Worm (Caenorhabditis elegans) whole organism, L4/young adult: ENCODE measurements around the gene lys-2.

ENCODE experiments used
- W03F9.2 ChIP-seq: fragments of 150-350 bp; optimal IDR thresholded peaks from 2 replicates; lab custom pipeline; 2014; ENCODE audit warnings: missing biosample characterization, missing genetic modification characterization
- dao-5 ChIP-seq: sonication (generic microtip); optimal IDR thresholded peaks from 2 replicates; lab custom pipeline; 2016; ENCODE audit warnings: missing genotype, missing genetic modification characterization, moderate library complexity, missing compliant biosample characterization
- him-1 ChIP-seq: sonication (generic microtip); optimal IDR thresholded peaks from 2 replicates; lab custom pipeline; 2016; ENCODE audit warnings: missing genotype, missing genetic modification reagents, missing genetic modification characterization, missing compliant biosample characterization

Gene lys-2

DNA sequence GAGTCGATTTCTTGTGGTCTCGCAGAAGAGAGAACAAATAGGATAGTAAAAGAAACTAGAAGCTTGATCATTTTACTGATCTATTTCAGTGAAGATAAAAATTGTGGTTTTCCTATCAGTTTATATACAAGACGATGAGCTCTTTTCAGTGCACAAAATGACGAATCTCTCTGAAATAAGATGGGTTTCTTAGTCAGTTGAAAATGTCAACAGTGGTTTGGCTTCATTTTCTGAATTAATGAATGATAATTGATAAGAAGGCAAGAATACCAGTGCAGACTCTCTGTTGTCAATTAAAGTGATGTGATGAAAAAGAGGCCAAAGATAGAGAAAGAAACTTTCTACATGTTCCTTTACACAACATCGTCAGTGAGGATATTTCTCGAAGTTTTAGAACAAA, at the start of gene lys-2:
TSS of gene lys-2 (minus strand) at position 101 of the 400 bp plus-strand sequence.
- TF ChIP-seq dao-5 (tag; lab: Kevin White, UChicago) = no peak
- TF ChIP-seq him-1 (tag; lab: Kevin White, UChicago) = no peak
- no peak for TF ChIP-seq W03F9.2 (tag; lab: Kevin White, UChicago)

DNA sequence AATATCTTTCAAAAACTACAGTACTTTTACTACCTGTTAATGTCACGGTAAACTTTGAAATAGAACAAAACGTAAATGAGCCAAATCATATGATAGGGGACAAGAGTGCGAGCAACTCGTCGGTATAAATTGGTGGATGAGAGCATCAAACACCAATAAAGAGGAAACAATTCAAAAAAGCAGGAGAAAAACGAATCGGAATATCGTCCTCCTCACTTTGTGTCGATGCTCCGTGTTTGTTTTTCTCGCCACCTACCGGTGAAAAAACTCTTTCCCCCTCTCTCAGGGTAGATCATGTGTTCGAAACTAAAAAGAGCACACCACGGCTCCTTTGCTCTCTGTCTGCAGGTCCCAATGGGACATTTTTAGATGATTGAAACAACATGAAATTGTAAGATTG, 46.8 kb upstream of the lys-2 start:
- no peak for TF ChIP-seq him-1 (tag; lab: Kevin White, UChicago)
- TF ChIP-seq W03F9.2 (tag; lab: Kevin White, UChicago) = no peak
- no peak for TF ChIP-seq dao-5 (tag; lab: Kevin White, UChicago)

DNA sequence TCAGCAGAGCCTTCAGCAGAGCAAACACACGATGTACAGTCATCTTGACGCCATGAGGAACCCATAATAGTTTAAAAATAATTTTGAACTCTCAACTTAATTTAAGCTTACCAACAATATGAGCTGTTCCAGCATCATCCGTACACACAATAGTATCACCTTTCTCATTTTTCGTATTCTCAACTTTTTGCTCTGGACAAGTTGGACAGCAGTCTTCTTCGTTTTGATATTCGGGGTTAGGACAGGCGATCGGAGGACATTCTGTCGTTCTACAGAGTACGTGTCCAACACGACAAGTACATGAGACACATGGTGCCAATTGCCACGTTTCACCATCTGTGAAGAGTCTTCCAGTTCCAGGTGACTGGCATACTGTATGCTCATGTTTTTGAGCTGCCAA, 42.3 kb upstream of the lys-2 start:
- TF ChIP-seq W03F9.2 (tag; lab: Kevin White, UChicago) (no peak), him-1 (tag; lab: Kevin White, UChicago) (no peak), dao-5 (tag; lab: Kevin White, UChicago) (no peak)

DNA sequence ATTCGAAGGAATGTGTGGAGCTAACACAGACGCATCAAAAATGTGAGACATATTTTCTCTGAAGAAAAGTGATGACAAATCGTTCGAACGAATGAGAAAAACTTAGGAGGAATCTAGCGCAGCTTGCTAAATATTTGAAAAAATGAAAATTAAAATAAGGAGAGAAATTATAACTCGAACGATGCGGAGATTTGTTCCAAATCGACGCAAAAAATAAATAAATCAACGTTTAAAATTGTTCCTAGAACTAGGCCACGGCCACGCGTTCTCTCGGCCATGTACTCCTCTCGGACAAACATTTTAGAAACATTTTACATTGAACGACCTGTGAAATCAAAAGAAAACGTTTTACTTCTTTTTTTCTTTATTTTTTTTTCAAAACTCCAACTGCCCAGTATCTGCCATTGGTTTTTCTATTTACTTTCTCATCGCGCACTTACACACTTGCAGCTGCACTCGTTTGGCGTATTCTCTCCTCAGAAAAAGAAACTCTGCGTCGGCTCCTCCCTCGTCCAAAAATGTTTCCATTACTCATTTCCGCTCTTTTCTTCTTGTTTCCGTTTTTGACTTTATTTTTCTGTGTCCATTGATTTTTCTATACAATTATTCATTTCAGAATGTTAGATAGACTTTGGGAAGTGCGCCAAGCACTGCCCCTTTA, 39.0 kb upstream of the lys-2 start, which contains the start of the genes gna-1 and B0024.13:
TSS of gene gna-1 (minus strand) at position 51 of the 661 bp plus-strand sequence.
TSS of gene B0024.13 (plus strand) at position 611 of the 661 bp plus-strand sequence.
- TF ChIP-seq dao-5 (tag; lab: Kevin White, UChicago) = no peak
- TF ChIP-seq W03F9.2 (tag; lab: Kevin White, UChicago) = no peak
- TF ChIP-seq him-1 (tag; lab: Kevin White, UChicago) = no peak

DNA sequence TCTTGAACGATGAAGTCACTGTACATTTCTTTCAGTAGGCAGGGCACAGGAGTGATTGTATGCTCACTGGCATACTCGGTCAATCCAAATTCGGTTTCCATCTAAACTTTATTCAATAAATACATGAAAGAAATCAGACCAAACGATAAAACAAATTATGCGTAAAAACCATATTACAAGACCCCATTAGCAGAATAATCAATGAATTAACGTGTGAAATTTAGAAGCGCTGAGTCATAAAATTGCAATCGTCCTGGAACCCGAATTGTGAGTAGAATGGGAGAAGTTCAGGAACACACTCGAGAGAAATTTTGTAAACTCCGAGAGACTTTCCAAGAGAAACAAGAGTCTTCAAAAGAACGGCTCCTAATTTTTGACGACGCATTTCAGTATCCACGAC, 38.2 kb upstream of the lys-2 start, which contains the start of gene B0024.11:
TSS of gene B0024.11 (minus strand) at position 101 of the 400 bp plus-strand sequence.
- TF ChIP-seq him-1 (tag; lab: Kevin White, UChicago) (no peak), W03F9.2 (tag; lab: Kevin White, UChicago) (no peak), dao-5 (tag; lab: Kevin White, UChicago) (no peak)

DNA sequence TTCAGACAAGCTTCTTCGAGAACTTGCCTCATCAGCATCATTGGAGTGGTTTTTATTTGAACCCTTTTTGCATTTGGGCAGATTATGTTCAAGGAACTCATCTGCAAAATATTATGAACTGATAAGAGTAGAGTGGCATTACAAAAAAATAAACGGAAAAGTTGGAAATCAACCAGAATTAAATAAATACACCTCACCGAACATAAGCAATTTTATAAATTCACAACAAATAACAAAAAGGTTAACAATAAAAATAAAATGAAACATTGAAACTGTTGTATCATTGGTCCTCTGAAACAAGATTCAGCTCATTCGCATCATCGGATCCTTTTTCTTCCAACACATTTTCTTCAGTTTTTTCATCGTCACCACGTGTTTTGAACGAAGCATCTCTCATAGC, 36.0 kb upstream of the lys-2 start, which contains the start of gene asps-1:
TSS of gene asps-1 (minus strand) at position 101 of the 400 bp plus-strand sequence.
- no peak for TF ChIP-seq dao-5 (tag; lab: Kevin White, UChicago)
- no peak for TF ChIP-seq W03F9.2 (tag; lab: Kevin White, UChicago)
- TF ChIP-seq him-1 (tag; lab: Kevin White, UChicago) = no peak

DNA sequence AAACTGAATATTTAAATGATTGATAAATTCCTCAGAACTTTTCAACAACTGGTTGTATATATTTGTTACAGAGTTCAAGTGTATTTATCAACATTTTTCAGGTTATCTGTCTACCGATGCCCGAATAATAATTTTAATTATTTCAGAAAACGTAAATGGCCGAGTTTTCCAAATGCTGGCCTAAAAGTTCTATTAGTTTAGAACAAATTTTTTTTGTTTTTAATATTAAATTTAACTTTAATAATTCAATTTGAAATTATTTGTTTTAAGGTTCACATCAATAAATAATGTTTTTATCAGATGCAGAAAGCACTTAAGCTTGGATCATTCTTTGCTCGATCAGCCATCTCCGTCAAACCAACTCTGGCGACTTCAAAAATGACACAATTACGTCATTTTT, 33.1 kb upstream of the lys-2 start, which contains the start of gene trx-2:
TSS of gene trx-2 (plus strand) at position 301 of the 400 bp plus-strand sequence.
- TF ChIP-seq W03F9.2 (tag; lab: Kevin White, UChicago) (no peak), him-1 (tag; lab: Kevin White, UChicago) (no peak), dao-5 (tag; lab: Kevin White, UChicago) (no peak)

DNA sequence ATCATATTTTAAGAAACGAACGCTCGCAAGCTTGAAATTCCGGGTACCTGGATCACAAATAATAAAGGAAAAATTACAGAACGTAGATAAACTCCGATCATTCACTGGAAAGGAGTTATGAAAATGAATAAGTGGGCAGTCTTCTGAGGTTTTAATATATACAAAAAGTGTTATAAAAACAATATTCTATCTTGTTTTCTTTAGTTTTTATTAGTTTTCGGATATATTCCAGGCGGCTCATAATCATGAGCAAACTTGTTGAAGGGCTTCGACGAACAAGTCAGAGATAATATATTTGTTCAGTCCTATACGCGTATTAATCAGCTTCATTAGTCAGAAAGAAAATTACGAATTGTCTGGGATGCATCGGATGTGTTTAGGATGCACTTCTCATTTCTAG, 32.7 kb upstream of the lys-2 start, which contains the start of gene gcy-6:
TSS of gene gcy-6 (minus strand) at position 101 of the 400 bp plus-strand sequence.
- no peak for TF ChIP-seq him-1 (tag; lab: Kevin White, UChicago)
- TF ChIP-seq W03F9.2 (tag; lab: Kevin White, UChicago) = no peak
- no peak for TF ChIP-seq dao-5 (tag; lab: Kevin White, UChicago)

DNA sequence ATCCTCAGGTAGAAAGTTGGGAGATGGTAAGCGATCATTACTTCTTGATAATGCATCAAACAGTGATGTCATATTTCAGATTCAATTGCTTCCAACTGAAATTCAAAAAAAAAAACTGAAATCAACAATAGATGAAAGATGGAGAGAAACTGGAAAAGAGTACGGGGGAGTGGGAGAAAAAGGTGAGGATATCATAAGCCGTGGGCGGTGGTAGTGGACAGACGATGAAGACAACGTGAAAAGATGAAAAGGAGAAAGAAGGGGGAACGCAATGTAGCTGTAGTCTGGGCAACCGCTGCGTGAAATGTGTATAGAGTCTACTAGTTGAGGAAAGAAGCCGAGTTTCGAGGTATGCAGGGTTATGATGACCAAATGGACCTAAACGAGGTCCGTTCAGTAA, 26.0 kb upstream of the lys-2 start, which contains the start of gene che-12:
TSS of gene che-12 (minus strand) at position 101 of the 400 bp plus-strand sequence.
- TF ChIP-seq dao-5 (tag; lab: Kevin White, UChicago) (no peak), him-1 (tag; lab: Kevin White, UChicago) (no peak), W03F9.2 (tag; lab: Kevin White, UChicago) (no peak)

DNA sequence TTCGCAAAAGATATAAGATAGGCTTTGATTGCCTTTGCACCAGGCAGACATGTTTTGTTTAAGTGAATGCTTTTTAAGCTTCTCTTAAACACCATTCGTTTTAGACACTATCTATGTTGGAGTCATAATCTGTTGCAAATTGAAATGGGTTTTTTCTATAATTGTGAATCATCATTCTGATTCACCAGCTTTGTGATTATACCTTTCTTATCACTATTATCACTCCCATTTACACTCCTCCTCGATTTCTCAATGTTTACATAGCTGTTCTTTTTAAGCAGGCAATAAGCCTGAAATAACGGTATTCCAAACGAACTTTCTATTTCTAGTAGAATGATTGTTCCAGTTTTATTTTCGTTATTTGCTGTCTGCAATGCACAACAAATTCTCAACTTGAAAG, 15.8 kb upstream of the lys-2 start, which contains the start of gene B0024.4:
TSS of gene B0024.4 (plus strand) at position 301 of the 400 bp plus-strand sequence.
- no peak for TF ChIP-seq him-1 (tag; lab: Kevin White, UChicago)
- TF ChIP-seq dao-5 (tag; lab: Kevin White, UChicago) = no peak
- TF ChIP-seq W03F9.2 (tag; lab: Kevin White, UChicago) = no peak

DNA sequence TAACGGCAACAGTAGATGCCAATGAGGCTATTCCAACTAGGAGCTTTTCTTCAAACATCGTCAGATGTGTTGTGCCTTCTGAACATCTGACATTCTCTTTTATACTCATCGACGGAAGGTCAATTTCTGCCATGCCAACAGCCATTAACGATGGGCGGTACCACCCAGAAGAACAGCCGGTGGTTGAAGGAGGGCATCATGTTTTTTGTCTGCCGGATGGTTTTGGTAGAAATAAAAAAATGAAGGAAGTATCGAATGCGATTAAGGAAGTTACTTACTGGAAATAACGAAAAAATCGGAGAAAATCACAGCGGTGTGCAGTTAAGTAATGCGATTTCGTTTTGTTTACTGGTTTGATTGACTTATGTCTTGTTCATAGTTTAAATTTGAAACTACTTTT, 13.3 kb upstream of the lys-2 start, which contains the start of gene col-150:
TSS of gene col-150 (minus strand) at position 101 of the 400 bp plus-strand sequence.
- no peak for TF ChIP-seq dao-5 (tag; lab: Kevin White, UChicago)
- no peak for TF ChIP-seq W03F9.2 (tag; lab: Kevin White, UChicago)
- no peak for TF ChIP-seq him-1 (tag; lab: Kevin White, UChicago)

DNA sequence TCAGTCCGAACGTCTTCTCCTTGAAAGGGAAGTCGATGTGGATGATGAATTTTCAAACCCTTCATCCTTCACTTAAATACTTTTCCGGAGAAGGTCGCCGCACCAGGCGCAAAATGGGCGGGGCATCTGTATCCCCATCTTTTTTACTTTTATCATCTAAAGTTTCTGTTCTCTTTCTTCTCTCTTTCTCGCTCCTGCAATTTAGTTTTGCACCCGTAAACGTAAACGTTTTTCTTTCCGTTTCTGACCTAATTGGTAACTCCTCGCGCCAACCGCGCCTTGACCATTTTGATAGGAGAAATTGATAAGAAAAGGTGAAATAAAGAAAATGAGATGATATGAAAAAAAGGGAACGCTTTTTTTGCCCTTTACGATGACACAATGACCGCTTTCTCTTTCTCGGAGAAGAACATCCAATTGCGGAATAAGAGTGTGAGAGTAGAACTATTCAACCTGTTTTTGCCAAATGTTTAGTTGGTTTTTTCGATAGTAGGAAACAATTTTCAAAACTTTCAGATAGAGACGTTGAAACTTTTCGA, 11.6 kb upstream of the lys-2 start, which contains the start of gene col-149:
TSS of gene col-149 (minus strand) at position 51 of the 539 bp plus-strand sequence.
- TF ChIP-seq W03F9.2 (tag; lab: Kevin White, UChicago) (no peak), him-1 (tag; lab: Kevin White, UChicago) (no peak), dao-5 (tag; lab: Kevin White, UChicago) (no peak)

DNA sequence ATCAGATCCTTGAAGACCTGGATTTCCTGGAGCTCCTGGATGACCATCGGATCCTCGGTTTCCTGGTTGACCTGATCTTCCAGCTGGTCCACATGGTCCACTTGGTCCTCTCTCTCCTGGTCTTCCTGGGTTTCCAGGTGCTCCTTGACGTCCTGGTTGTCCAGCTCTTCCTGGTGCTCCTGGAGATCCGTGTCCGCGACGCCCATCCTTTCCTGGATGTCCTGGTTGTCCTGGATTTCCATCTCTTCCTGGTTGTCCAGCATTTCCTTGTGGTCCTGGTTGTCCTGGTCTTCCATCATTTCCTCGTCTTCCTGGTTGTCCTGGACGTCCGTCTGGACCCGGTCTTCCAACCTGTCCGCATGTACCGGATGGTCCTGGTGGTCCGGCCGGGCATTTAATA, 10.6 kb upstream of the lys-2 start:
- TF ChIP-seq dao-5 (tag; lab: Kevin White, UChicago) (no peak), him-1 (tag; lab: Kevin White, UChicago) (no peak), W03F9.2 (tag; lab: Kevin White, UChicago) (no peak)
